Fruit fly (Drosophila melanogaster): ENCODE data around the gene CG4101.

CG4101 gene

dm6 chr3L:16661167-16662109 lies 49.2 kb downstream of the CG4101 start, which contains the start of gene Baldspot:
TSS of gene Baldspot (minus strand) at chr3L:16661615.
- peak; percentile 60 for TF ChIP-seq noc (tag; optimal IDR thresholded peaks at IDR 0.05)

All from whole organism, larva.